Worm (Caenorhabditis elegans) whole organism, L3 larva: ENCODE data around the gene mua-6.
"Not testable (repeated sequence)": the region's sequence is repeated elsewhere in the genome, so short reads cannot be mapped to it uniquely, and the experiment has no call there.

ENCODE experiments used
- R02D3.7 ChIP-seq: fragments of 150-350 bp; optimal IDR thresholded peaks from 2 replicates; lab custom pipeline; 2014; ENCODE audit warnings: missing biosample characterization, missing genetic modification characterization
- ZK546.5 ChIP-seq: sonication (generic microtip); optimal IDR thresholded peaks from 2 replicates; lab custom pipeline; 2017; ENCODE audit warnings: missing biosample characterization, missing genetic modification characterization
- ceh-82 ChIP-seq: fragments of 150-350 bp; optimal IDR thresholded peaks from 2 replicates; lab custom pipeline; 2014; ENCODE audit warnings: missing biosample characterization, missing genetic modification characterization
- ceh-9 ChIP-seq: sonication (generic microtip); optimal IDR thresholded peaks from 2 replicates; lab custom pipeline; 2018; ENCODE audit warnings: missing biosample characterization, missing genetic modification characterization
- egl-27 ChIP-seq: sonication (generic microtip); optimal IDR thresholded peaks from 4 replicates; lab custom pipeline; 2017; ENCODE audit warnings: missing biosample characterization, missing genetic modification reagents, missing genetic modification characterization
- elt-1 ChIP-seq: fragments of 150-350 bp; optimal IDR thresholded peaks from 2 replicates; lab custom pipeline; 2014; ENCODE audit warnings: missing biosample characterization, missing genetic modification characterization
- elt-2 ChIP-seq: sonication (generic microtip); optimal IDR thresholded peaks from 2 replicates; lab custom pipeline; 2016; ENCODE audit warnings: missing genetic modification reagents, mild to moderate bottlenecking, missing genetic modification characterization, missing compliant biosample characterization
- eor-1 ChIP-seq, 2 experiments: fragments of 150-350 bp; optimal IDR thresholded peaks; 2 replicates each; lab custom pipeline; 2014 to 2018; ENCODE audit warnings: missing biosample characterization in 2 of 2, missing genetic modification characterization in 2 of 2
- fkh-10 ChIP-seq: sonication (generic microtip); optimal IDR thresholded peaks from 2 replicates; lab custom pipeline; 2017; ENCODE audit warnings: missing biosample characterization, missing genetic modification reagents, missing genetic modification characterization
- fkh-2 ChIP-seq: fragments of 150-350 bp; optimal IDR thresholded peaks from 2 replicates; lab custom pipeline; 2014; ENCODE audit warnings: missing biosample characterization, missing genetic modification reagents, missing genetic modification characterization
- hmg-11 ChIP-seq: sonication (generic microtip); optimal IDR thresholded peaks from 2 replicates; lab custom pipeline; 2016; ENCODE audit warnings: missing genetic modification characterization, missing compliant biosample characterization
- lin-39 ChIP-seq: fragments of 150-350 bp; optimal IDR thresholded peaks from 2 replicates; lab custom pipeline; 2018; ENCODE audit warnings: missing biosample characterization, missing genetic modification reagents, missing genetic modification characterization
- lsy-12 ChIP-seq: sonication (generic microtip); optimal IDR thresholded peaks from 2 replicates; lab custom pipeline; 2016; ENCODE audit warnings: mild to moderate bottlenecking, missing genetic modification characterization, missing compliant biosample characterization
- mdl-1 ChIP-seq: fragments of 150-350 bp; optimal IDR thresholded peaks from 2 replicates; lab custom pipeline; 2014; ENCODE audit warnings: missing biosample characterization, missing genetic modification characterization
- mml-1 ChIP-seq: fragments of 150-350 bp; sonication (generic microtip); optimal IDR thresholded peaks from 3 replicates; lab custom pipeline; 2014; ENCODE audit warnings: missing biosample characterization, missing genetic modification characterization
- nfya-1 ChIP-seq: sonication (generic microtip); optimal IDR thresholded peaks from 2 replicates; lab custom pipeline; 2017; ENCODE audit warnings: missing genetic modification characterization, mild to moderate bottlenecking, missing compliant biosample characterization, antibody characterized with exemption, moderate library complexity; ENCODE audit not compliant: insufficient read depth
- nhr-11 ChIP-seq: fragments of 150-350 bp; optimal IDR thresholded peaks from 2 replicates; lab custom pipeline; 2014; ENCODE audit warnings: missing biosample characterization, missing genetic modification characterization
- nhr-12 ChIP-seq: fragments of 150-350 bp; optimal IDR thresholded peaks from 2 replicates; lab custom pipeline; 2014; ENCODE audit warnings: missing biosample characterization, missing genetic modification characterization
- nhr-23 ChIP-seq: fragments of 150-350 bp; optimal IDR thresholded peaks from 2 replicates; lab custom pipeline; 2014; ENCODE audit warnings: missing biosample characterization, missing genetic modification reagents, missing genetic modification characterization
- nhr-237 ChIP-seq: fragments of 150-350 bp; optimal IDR thresholded peaks from 2 replicates; lab custom pipeline; 2014; ENCODE audit warnings: missing biosample characterization, missing genetic modification characterization
- nhr-25 ChIP-seq: sonication (generic microtip); optimal IDR thresholded peaks from 2 replicates; lab custom pipeline; 2017; ENCODE audit warnings: missing biosample characterization, missing genetic modification characterization
- nhr-28 ChIP-seq: fragments of 150-350 bp; optimal IDR thresholded peaks from 2 replicates; lab custom pipeline; 2014; ENCODE audit warnings: missing biosample characterization, missing genetic modification characterization
- nhr-43 ChIP-seq: sonication (generic microtip); optimal IDR thresholded peaks from 2 replicates; lab custom pipeline; 2016; ENCODE audit warnings: mild to moderate bottlenecking, missing genetic modification characterization, missing compliant biosample characterization; ENCODE audit not compliant: poor library complexity, severe bottlenecking
- nhr-67 ChIP-seq: fragments of 150-350 bp; optimal IDR thresholded peaks from 2 replicates; lab custom pipeline; 2014; ENCODE audit warnings: missing biosample characterization, missing genetic modification characterization
- nhr-76 ChIP-seq: fragments of 150-350 bp; sonication (generic microtip); optimal IDR thresholded peaks from 5 replicates; lab custom pipeline; 2014; ENCODE audit warnings: missing biosample characterization, missing genetic modification characterization
- nhr-77 ChIP-seq: fragments of 150-350 bp; optimal IDR thresholded peaks from 2 replicates; lab custom pipeline; 2014; ENCODE audit warnings: missing biosample characterization, missing genetic modification characterization
- pha-4 ChIP-seq: fragments of 150-350 bp; optimal IDR thresholded peaks from 2 replicates; lab custom pipeline; 2014; ENCODE audit warnings: missing biosample characterization, missing genetic modification reagents, missing genetic modification characterization
- pqm-1 ChIP-seq: fragments of 150-350 bp; optimal IDR thresholded peaks from 2 replicates; lab custom pipeline; 2017; ENCODE audit warnings: missing biosample characterization, missing genetic modification characterization, inconsistent platforms
- sea-2 ChIP-seq: fragments of 150-350 bp; sonication (generic microtip); optimal IDR thresholded peaks from 4 replicates; lab custom pipeline; 2014; ENCODE audit warnings: missing biosample characterization, missing genetic modification reagents, missing genetic modification characterization
- skn-1 ChIP-seq: fragments of 150-350 bp; optimal IDR thresholded peaks from 2 replicates; lab custom pipeline; 2014; ENCODE audit warnings: missing biosample characterization, missing genetic modification characterization
- snpc-4 ChIP-seq: fragments of 150-350 bp; optimal IDR thresholded peaks from 2 replicates; lab custom pipeline; 2014; ENCODE audit warnings: missing biosample characterization, missing genetic modification characterization
- tbx-2 ChIP-seq: sonication (generic microtip); optimal IDR thresholded peaks from 2 replicates; lab custom pipeline; 2016; ENCODE audit warnings: mild to moderate bottlenecking, missing genetic modification characterization, missing compliant biosample characterization
- unc-62 ChIP-seq: fragments of 150-350 bp; sonication (generic microtip); optimal IDR thresholded peaks from 4 replicates; lab custom pipeline; 2014; ENCODE audit warnings: missing biosample characterization, missing genetic modification reagents, missing genetic modification characterization
- zag-1 ChIP-seq: fragments of 150-350 bp; optimal IDR thresholded peaks from 2 replicates; lab custom pipeline; 2014; ENCODE audit warnings: missing biosample characterization, missing genetic modification characterization
- ztf-11 ChIP-seq: fragments of 150-350 bp; optimal IDR thresholded peaks from 2 replicates; lab custom pipeline; 2014; ENCODE audit warnings: missing biosample characterization, missing genetic modification characterization
- ztf-4 ChIP-seq: fragments of 150-350 bp; optimal IDR thresholded peaks from 2 replicates; lab custom pipeline; 2014; ENCODE audit warnings: missing biosample characterization, missing genetic modification characterization

Gene mua-6

DNA sequence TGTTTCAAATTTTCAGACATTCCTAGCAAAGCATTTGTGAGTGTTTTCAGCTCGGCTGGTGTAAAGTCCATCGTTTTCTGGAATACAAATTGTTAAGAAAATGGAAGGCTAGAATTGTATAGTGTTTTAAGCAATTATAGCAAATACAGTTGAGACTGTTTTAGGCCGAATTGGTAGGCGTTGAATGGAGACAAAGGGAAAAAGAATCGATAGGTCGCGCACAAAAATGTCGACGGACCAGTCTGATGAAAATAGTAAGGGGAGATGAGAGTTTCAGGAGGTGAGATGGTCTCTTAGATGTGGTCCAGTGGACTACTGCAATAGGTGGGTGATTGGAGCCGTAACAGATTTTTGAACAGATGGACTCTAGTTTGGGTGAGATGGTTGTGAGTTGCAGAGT lies 24.9 kb downstream of the mua-6 start:
- TF ChIP-seq sea-2 (GFP tag; lab: Kevin White, UChicago) (no peak), ZK546.5 (tag; lab: Kevin White, UChicago) (no peak), skn-1 (tag; lab: Kevin White, UChicago) (no peak), fkh-2 (tag; lab: Kevin White, UChicago) (no peak), tbx-2 (no peak), nhr-23 (no peak), elt-1 (tag; lab: Kevin White, UChicago) (no peak), nhr-77 (tag; lab: Kevin White, UChicago) (no peak), egl-27 (tag; lab: Kevin White, UChicago) (no peak), R02D3.7 (tag; lab: Kevin White, UChicago) (no peak), nhr-11 (tag; lab: Kevin White, UChicago) (no peak), nhr-237 (tag; lab: Kevin White, UChicago) (no peak), ztf-11 (tag; lab: Kevin White, UChicago) (no peak), nhr-67 (tag; lab: Kevin White, UChicago) (no peak)

ce11 chrX:16228622-16229021 lies 36.9 kb downstream of the mua-6 start, which contains the start of gene F23A7.5:
TSS of gene F23A7.5 (plus strand) at chrX:16228922.
- no peak for TF ChIP-seq ZK546.5 (tag; lab: Kevin White, UChicago)
- TF ChIP-seq elt-1 (tag; lab: Kevin White, UChicago): no peak
- no peak for TF ChIP-seq lsy-12 (tag; lab: Kevin White, UChicago)
- TF ChIP-seq tbx-2: no peak

ce11 chrX:16219710-16220109 lies 45.8 kb downstream of the mua-6 start, which contains the start of gene F23A7.3:
TSS of gene F23A7.3 (plus strand) at chrX:16220010.
- not testable (repeated sequence) for TF ChIP-seq ceh-82; nhr-11 (tag; lab: Kevin White, UChicago); tbx-2

DNA sequence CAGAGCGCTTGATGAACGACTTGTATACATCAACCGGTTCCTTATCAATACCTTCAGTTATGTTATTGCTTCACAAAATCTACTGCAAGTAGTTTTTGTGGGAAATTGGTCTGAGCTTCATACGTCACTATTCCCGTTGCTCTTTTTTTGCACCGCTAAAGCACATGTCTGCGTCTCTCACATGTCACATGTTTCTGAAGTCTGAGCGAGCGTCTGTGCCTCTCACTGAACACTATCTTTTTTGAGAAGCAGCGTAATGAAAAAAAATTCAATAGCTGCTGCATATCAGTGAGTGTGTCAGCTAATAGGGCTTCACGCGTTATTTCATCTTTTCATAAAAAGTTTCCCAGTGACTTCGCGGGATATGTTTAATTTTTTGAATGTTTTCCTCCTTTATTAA lies 47.2 kb downstream of the mua-6 start:
- TF ChIP-seq elt-2 (tag; lab: Kevin White, UChicago) (peak; percentile 33), lin-39 (tag; lab: Kevin White, UChicago) (peak; percentile 61), ztf-11 (tag; lab: Kevin White, UChicago) (no peak), pqm-1 (tag; lab: Kevin White, UChicago) (peak; percentile 4), pha-4 (tag; lab: Kevin White, UChicago) (peak; percentile 59), nfya-1 (tag; lab: Kevin White, UChicago) (peak; percentile 60), hmg-11 (tag; lab: Kevin White, UChicago) (peak; percentile 29), nhr-12 (tag; lab: Kevin White, UChicago) (no peak), fkh-10 (peak; percentile 56)
- TF ChIP-seq, all 47 proteins: peak for 7

DNA sequence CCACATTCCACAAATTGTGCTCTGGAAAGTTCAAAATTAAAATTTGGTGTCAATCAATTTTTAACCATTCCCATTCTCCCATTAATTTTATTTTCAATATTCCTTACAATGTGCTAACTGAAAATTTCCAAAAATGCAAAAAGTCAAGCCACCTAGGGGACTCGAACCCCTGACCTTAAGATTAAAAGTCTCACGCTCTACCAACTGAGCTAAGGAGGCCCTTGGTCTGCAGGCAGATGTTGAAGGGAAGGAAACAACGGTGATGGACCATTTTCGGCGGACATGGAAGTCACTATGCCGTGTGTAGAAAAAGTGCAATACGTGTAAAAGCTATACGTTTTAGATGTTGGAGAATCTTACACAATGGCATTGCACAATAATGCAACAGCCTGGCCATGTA lies 47.7 kb downstream of the mua-6 start:
- TF ChIP-seq mdl-1: no peak
- TF ChIP-seq pha-4 (tag; lab: Kevin White, UChicago): no peak
- no peak for TF ChIP-seq skn-1 (tag; lab: Kevin White, UChicago)
- no peak for TF ChIP-seq lsy-12 (tag; lab: Kevin White, UChicago)
- no peak for TF ChIP-seq nhr-23
- no peak for TF ChIP-seq pqm-1 (tag; lab: Kevin White, UChicago)
- no peak for TF ChIP-seq ceh-9
- TF ChIP-seq unc-62 (GFP tag; lab: Kevin White, UChicago): no peak
- no peak for TF ChIP-seq fkh-2 (tag; lab: Kevin White, UChicago)
- no peak for TF ChIP-seq nhr-77 (tag; lab: Kevin White, UChicago)
- TF ChIP-seq hmg-11 (tag; lab: Kevin White, UChicago): no peak
- no peak for TF ChIP-seq elt-2 (tag; lab: Kevin White, UChicago)
- TF ChIP-seq ZK546.5 (tag; lab: Kevin White, UChicago): no peak
- no peak for TF ChIP-seq ceh-82
- TF ChIP-seq sea-2 (GFP tag; lab: Kevin White, UChicago): no peak

DNA sequence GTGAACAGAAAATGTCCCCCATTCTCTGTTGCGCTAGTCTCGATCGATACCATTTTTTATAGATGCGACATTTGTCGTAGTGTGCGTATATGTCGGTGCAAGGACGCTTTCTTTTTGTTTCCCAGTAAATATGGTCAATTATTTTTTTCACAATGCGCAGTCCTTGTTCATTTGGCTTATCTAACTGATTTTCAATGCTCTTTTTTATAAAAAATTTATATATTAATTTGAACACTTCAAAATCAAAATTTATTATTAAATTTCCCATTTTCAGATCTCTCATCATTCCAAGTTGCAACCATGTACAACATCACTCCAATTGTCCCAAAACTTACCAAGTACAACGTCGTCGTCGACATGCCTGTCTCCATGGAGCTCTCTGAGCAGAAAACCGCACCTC lies 48.4 kb downstream of the mua-6 start, which contains the start of gene F23A7.1:
TSS of gene F23A7.1 (plus strand) at position 301 of the 400 bp plus-strand sequence.
- TF ChIP-seq egl-27 (tag; lab: Kevin White, UChicago) (no peak), nhr-11 (tag; lab: Kevin White, UChicago) (no peak), mml-1 (no peak), tbx-2 (no peak), nhr-23 (no peak), nhr-25 (tag; lab: Kevin White, UChicago) (no peak), fkh-10 (no peak), lsy-12 (tag; lab: Kevin White, UChicago) (no peak), nhr-237 (tag; lab: Kevin White, UChicago) (no peak), nhr-28 (tag; lab: Kevin White, UChicago) (no peak), ZK546.5 (tag; lab: Kevin White, UChicago) (no peak), nhr-76 (tag; lab: Kevin White, UChicago) (no peak), nhr-43 (tag; lab: Kevin White, UChicago) (no peak), snpc-4 (tag; lab: Kevin White, UChicago) (no peak), ceh-82 (no peak), zag-1 (no peak), hmg-11 (tag; lab: Kevin White, UChicago) (no peak), lin-39 (tag; lab: Kevin White, UChicago) (no peak), eor-1 (tag; optimal IDR thresholded peaks at IDR 0.05; lab: Kevin White, UChicago) (no peak), ztf-4 (tag; lab: Kevin White, UChicago) (no peak)
